Worm (Caenorhabditis elegans) whole organism, mixed stage, embryonic: ENCODE results near the gene F42C5.4.

ENCODE experiments used
- M03D4.4 ChIP-seq: sonication (generic microtip); optimal IDR thresholded peaks from 2 replicates; lab custom pipeline; 2017; ENCODE audit warnings: mild to moderate bottlenecking, missing genetic modification characterization, missing compliant biosample characterization
- bed-3 ChIP-seq: fragments of 200-800 bp; sonication (Bioruptor generic); optimal IDR thresholded peaks from 3 replicates; lab custom pipeline; 2018; ENCODE audit warnings: mild to moderate bottlenecking, missing genetic modification characterization, moderate library complexity, missing compliant biosample characterization
- blmp-1 ChIP-seq: fragments of 150-350 bp; optimal IDR thresholded peaks from 2 replicates; lab custom pipeline; 2014; ENCODE audit warnings: missing biosample characterization, missing genetic modification characterization
- ceh-39 ChIP-seq: fragments of 150-350 bp; optimal IDR thresholded peaks from 2 replicates; lab custom pipeline; 2014; ENCODE audit warnings: missing biosample characterization, missing genetic modification characterization
- ceh-43 ChIP-seq: fragments of 200-800 bp; sonication (Bioruptor generic); optimal IDR thresholded peaks from 2 replicates; lab custom pipeline; 2018; ENCODE audit warnings: mild to moderate bottlenecking, missing genetic modification characterization, moderate library complexity, missing compliant biosample characterization
- ceh-83 ChIP-seq: fragments of 200-800 bp; sonication (Bioruptor generic); optimal IDR thresholded peaks from 2 replicates; lab custom pipeline; 2018; ENCODE audit warnings: mild to moderate bottlenecking, missing genetic modification characterization, missing compliant biosample characterization
- ces-1 ChIP-seq: fragments of 150-350 bp; optimal IDR thresholded peaks from 2 replicates; lab custom pipeline; 2014; ENCODE audit warnings: missing biosample characterization, missing genetic modification reagents, missing genetic modification characterization
- drap-1 ChIP-seq: fragments of 200-800 bp; sonication (Bioruptor generic); optimal IDR thresholded peaks from 3 replicates; lab custom pipeline; 2018; ENCODE audit warnings: mild to moderate bottlenecking, missing genetic modification characterization, missing compliant biosample characterization
- elt-1 ChIP-seq: sonication (generic microtip); optimal IDR thresholded peaks from 2 replicates; lab custom pipeline; 2017; ENCODE audit warnings: missing genetic modification characterization, mild to moderate bottlenecking, missing compliant biosample characterization, antibody characterized with exemption, moderate library complexity, borderline replicate concordance; ENCODE audit not compliant: insufficient read depth
- elt-3 ChIP-seq: fragments of 150-350 bp; optimal IDR thresholded peaks from 2 replicates; lab custom pipeline; 2014; ENCODE audit warnings: missing biosample characterization, missing genetic modification characterization
- flh-1 ChIP-seq: fragments of 200-800 bp; sonication (Bioruptor generic); optimal IDR thresholded peaks from 2 replicates; lab custom pipeline; 2018; ENCODE audit warnings: mild to moderate bottlenecking, missing genetic modification characterization, moderate library complexity, missing compliant biosample characterization
- ham-2 ChIP-seq: fragments of 200-800 bp; sonication (Bioruptor generic); optimal IDR thresholded peaks from 2 replicates; lab custom pipeline; 2018; ENCODE audit warnings: mild to moderate bottlenecking, missing genetic modification characterization, missing compliant biosample characterization
- hlh-1 ChIP-seq: fragments of 150-350 bp; optimal IDR thresholded peaks from 2 replicates; lab custom pipeline; 2014; ENCODE audit warnings: missing biosample characterization, missing genetic modification reagents, missing genetic modification characterization
- lin-13 ChIP-seq: fragments of 150-350 bp; optimal IDR thresholded peaks from 2 replicates; lab custom pipeline; 2014; ENCODE audit warnings: missing biosample characterization, missing genetic modification characterization
- lin-32 ChIP-seq: fragments of 200-800 bp; sonication (Bioruptor generic); optimal IDR thresholded peaks from 2 replicates; lab custom pipeline; 2018; ENCODE audit warnings: mild to moderate bottlenecking, missing genetic modification characterization, missing compliant biosample characterization
- lsy-2 ChIP-seq: fragments of 150-350 bp; optimal IDR thresholded peaks from 2 replicates; lab custom pipeline; 2014; ENCODE audit warnings: missing biosample characterization, missing genetic modification characterization
- mab-5 ChIP-seq: fragments of 150-350 bp; optimal IDR thresholded peaks from 2 replicates; lab custom pipeline; 2014; ENCODE audit warnings: missing biosample characterization, missing genetic modification characterization
- mep-1 ChIP-seq: fragments of 150-350 bp; optimal IDR thresholded peaks from 2 replicates; lab custom pipeline; 2017; ENCODE audit warnings: missing biosample characterization, missing genetic modification reagents, missing genetic modification characterization, inconsistent platforms
- mls-2 ChIP-seq: sonication (generic microtip); optimal IDR thresholded peaks from 2 replicates; lab custom pipeline; 2016; ENCODE audit warnings: mild to moderate bottlenecking, missing genetic modification characterization, moderate library complexity, missing compliant biosample characterization
- nhr-12 ChIP-seq: fragments of 150-350 bp; optimal IDR thresholded peaks from 2 replicates; lab custom pipeline; 2014; ENCODE audit warnings: missing biosample characterization, missing genetic modification characterization
- nhr-2 ChIP-seq: fragments of 150-350 bp; optimal IDR thresholded peaks from 2 replicates; lab custom pipeline; 2014; ENCODE audit warnings: missing biosample characterization, missing genetic modification characterization
- nhr-237 ChIP-seq: fragments of 150-350 bp; optimal IDR thresholded peaks from 2 replicates; lab custom pipeline; 2014; ENCODE audit warnings: missing biosample characterization, missing genetic modification characterization
- nhr-28 ChIP-seq: fragments of 150-350 bp; optimal IDR thresholded peaks from 2 replicates; lab custom pipeline; 2014; ENCODE audit warnings: missing biosample characterization, missing genetic modification characterization
- nhr-76 ChIP-seq: sonication (generic microtip); optimal IDR thresholded peaks from 2 replicates; lab custom pipeline; 2017; ENCODE audit warnings: missing biosample characterization, missing genetic modification characterization
- pha-4 ChIP-seq: fragments of 150-350 bp; optimal IDR thresholded peaks from 2 replicates; lab custom pipeline; 2018; ENCODE audit warnings: missing biosample characterization, missing genetic modification reagents, missing genetic modification characterization
- sem-2 ChIP-seq: fragments of 200-800 bp; sonication (Bioruptor generic); optimal IDR thresholded peaks from 2 replicates; lab custom pipeline; 2018; ENCODE audit warnings: mild to moderate bottlenecking, missing genetic modification characterization, missing compliant biosample characterization
- sptf-1 ChIP-seq: sonication (generic microtip); optimal IDR thresholded peaks from 2 replicates; lab custom pipeline; 2017; ENCODE audit warnings: mild to moderate bottlenecking, missing genetic modification characterization, moderate library complexity, missing compliant biosample characterization
- tbx-8 ChIP-seq: fragments of 200-800 bp; sonication (Bioruptor generic); optimal IDR thresholded peaks from 2 replicates; lab custom pipeline; 2018; ENCODE audit warnings: mild to moderate bottlenecking, missing genetic modification characterization, moderate library complexity, missing compliant biosample characterization
- unc-120 ChIP-seq: sonication (generic microtip); optimal IDR thresholded peaks from 2 replicates; lab custom pipeline; 2017; ENCODE audit warnings: missing genetic modification characterization, missing compliant biosample characterization; ENCODE audit not compliant: poor library complexity, severe bottlenecking
- unc-39 ChIP-seq: fragments of 150-350 bp; optimal IDR thresholded peaks from 2 replicates; lab custom pipeline; 2014; ENCODE audit warnings: missing biosample characterization, missing genetic modification characterization
- unc-62 ChIP-seq: fragments of 150-350 bp; optimal IDR thresholded peaks from 2 replicates; lab custom pipeline; 2014; ENCODE audit warnings: missing biosample characterization, missing genetic modification reagents, missing genetic modification characterization
- zip-8 ChIP-seq: fragments of 150-350 bp; optimal IDR thresholded peaks from 2 replicates; lab custom pipeline; 2014; ENCODE audit warnings: missing biosample characterization, missing genetic modification characterization
- ztf-11 ChIP-seq: fragments of 150-350 bp; optimal IDR thresholded peaks from 2 replicates; lab custom pipeline; 2014; ENCODE audit warnings: missing biosample characterization, missing genetic modification characterization

The F42C5.4 gene

ce11 chrIV:7320688-7321087 lies 28.8 kb upstream of the F42C5.4 start:
- no peak for TF ChIP-seq lin-13 (tag; lab: Kevin White, UChicago)
- no peak for TF ChIP-seq drap-1 (GFP tag; lab: Kevin White, UChicago)
- TF ChIP-seq nhr-12 (tag; lab: Kevin White, UChicago), result no peak
- TF ChIP-seq elt-1 (tag; lab: Kevin White, UChicago), result no peak
- TF ChIP-seq unc-62 (GFP tag; lab: Kevin White, UChicago), result no peak
- no peak for TF ChIP-seq nhr-28 (tag; lab: Kevin White, UChicago)
- TF ChIP-seq hlh-1 (tag; lab: Kevin White, UChicago), result no peak
- TF ChIP-seq nhr-237 (tag; lab: Kevin White, UChicago), result no peak
- no peak for TF ChIP-seq mab-5

ce11 chrIV:7319931-7320435 lies 28.1 kb upstream of the F42C5.4 start:
- TF ChIP-seq ztf-11 (tag; lab: Kevin White, UChicago) (no peak), tbx-8 (GFP tag; lab: Kevin White, UChicago) (no peak), bed-3 (no peak), flh-1 (no peak), blmp-1 (peak; percentile 12), nhr-76 (tag; lab: Kevin White, UChicago) (no peak), unc-39 (tag; lab: Kevin White, UChicago) (no peak), M03D4.4 (tag; lab: Kevin White, UChicago) (no peak), elt-3 (no peak), nhr-28 (tag; lab: Kevin White, UChicago) (no peak), pha-4 (tag; lab: Kevin White, UChicago) (no peak), sptf-1 (tag; lab: Kevin White, UChicago) (no peak), ham-2 (GFP tag; lab: Kevin White, UChicago) (peak; percentile 78), sem-2 (GFP tag; lab: Kevin White, UChicago) (no peak), unc-62 (GFP tag; lab: Kevin White, UChicago) (peak; percentile 70), mls-2 (tag; lab: Kevin White, UChicago) (peak; percentile 65), unc-120 (peak; percentile 87), elt-1 (tag; lab: Kevin White, UChicago) (no peak), nhr-12 (tag; lab: Kevin White, UChicago) (no peak), ceh-43 (GFP tag; lab: Kevin White, UChicago) (no peak), ces-1 (GFP tag; lab: Kevin White, UChicago) (peak; percentile 89), zip-8 (tag; lab: Kevin White, UChicago) (no peak), lsy-2 (peak; percentile 40), hlh-1 (tag; lab: Kevin White, UChicago) (peak; percentile 81), lin-13 (tag; lab: Kevin White, UChicago) (no peak), drap-1 (GFP tag; lab: Kevin White, UChicago) (no peak), ceh-83 (GFP tag; lab: Kevin White, UChicago) (no peak), nhr-237 (tag; lab: Kevin White, UChicago) (peak; percentile 63), mep-1 (tag; lab: Kevin White, UChicago) (peak; percentile 38), nhr-2 (no peak), ceh-39 (tag; lab: Kevin White, UChicago) (no peak), mab-5 (no peak)

- no peak for TF ChIP-seq hlh-1 (tag; lab: Kevin White, UChicago)
- TF ChIP-seq nhr-12 (tag; lab: Kevin White, UChicago), result no peak
- TF ChIP-seq nhr-237 (tag; lab: Kevin White, UChicago), result no peak
- TF ChIP-seq zip-8 (tag; lab: Kevin White, UChicago), result no peak
- no peak for TF ChIP-seq nhr-76 (tag; lab: Kevin White, UChicago)
- TF ChIP-seq elt-1 (tag; lab: Kevin White, UChicago), result no peak
- no peak for TF ChIP-seq lin-32 (GFP tag; lab: Kevin White, UChicago)
- TF ChIP-seq pha-4 (tag; lab: Kevin White, UChicago), result no peak
- no peak for TF ChIP-seq mep-1 (tag; lab: Kevin White, UChicago)
- no peak for TF ChIP-seq nhr-2
- no peak for TF ChIP-seq drap-1 (GFP tag; lab: Kevin White, UChicago)
- no peak for TF ChIP-seq blmp-1
These were observed 27.0 kb upstream of the F42C5.4 start for ce11 chrIV:7318900-7319299.
